Fruit fly (Drosophila melanogaster) whole organism, wandering third instar larva: ENCODE results near the gene CG13062.
A peak's percentile ranks its signal among the peaks of the same experiment; 100 is the strongest.

Experiments
- Abd-B ChIP-seq: fragments of >200 bp; optimal IDR thresholded peaks from 2 replicates; lab custom pipeline; 2017; ENCODE audit warnings: missing biosample characterization, missing genetic modification characterization
- CG9705 ChIP-seq: fragments of 200-800 bp; sonication (Bioruptor generic); optimal IDR thresholded peaks from 2 replicates; lab custom pipeline; 2018; ENCODE audit warnings: missing biosample characterization, mild to moderate bottlenecking, missing genetic modification characterization
- CrebA ChIP-seq: fragments of 200-800 bp; sonication (Bioruptor generic); optimal IDR thresholded peaks from 2 replicates; lab custom pipeline; 2016; ENCODE audit warnings: missing biosample characterization, mild to moderate bottlenecking, missing genetic modification characterization, borderline replicate concordance
- Dfd ChIP-seq: fragments of >200 bp; optimal IDR thresholded peaks from 2 replicates; lab custom pipeline; 2017; ENCODE audit warnings: missing biosample characterization, missing genetic modification characterization
- Dif ChIP-seq: fragments of 200-275, 200-300 bp; sonication (Bioruptor generic); optimal IDR thresholded peaks from 2 replicates; lab custom pipeline; 2018; ENCODE audit warnings: missing biosample characterization, missing genetic modification characterization; ENCODE audit not compliant: partially characterized antibody
- GATAd ChIP-seq: sonication (Bioruptor generic); optimal IDR thresholded peaks from 2 replicates; lab custom pipeline; 2016; ENCODE audit warnings: missing biosample characterization, missing genetic modification characterization
- HLH106 ChIP-seq: fragments of 200-800 bp; optimal IDR thresholded peaks from 3 replicates; lab custom pipeline; 2019; ENCODE audit warnings: missing biosample characterization, mild to moderate bottlenecking, missing genetic modification characterization, moderate library complexity
- Hnf4 ChIP-seq: fragments of 200-800 bp; sonication (Bioruptor generic); optimal IDR thresholded peaks from 2 replicates; lab custom pipeline; 2016; ENCODE audit warnings: missing biosample characterization, mild to moderate bottlenecking, missing genetic modification characterization
- Hr78 ChIP-seq: fragments of >200 bp; optimal IDR thresholded peaks from 2 replicates; lab custom pipeline; 2017; ENCODE audit warnings: missing biosample characterization, missing genetic modification characterization
- Hr83 ChIP-seq: fragments of 200-300 bp; sonication (Bioruptor generic); optimal IDR thresholded peaks from 2 replicates; lab custom pipeline; 2016; ENCODE audit warnings: missing biosample characterization, mild to moderate bottlenecking, missing genetic modification characterization, moderate library complexity; ENCODE audit not compliant: poor library complexity, severe bottlenecking
- Jra ChIP-seq: sonication (Bioruptor generic); optimal IDR thresholded peaks from 2 replicates; lab custom pipeline; 2016; ENCODE audit warnings: missing biosample characterization, missing genetic modification characterization
- Mio ChIP-seq: sonication (Bioruptor generic); optimal IDR thresholded peaks from 2 replicates; lab custom pipeline; 2016; ENCODE audit warnings: missing biosample characterization, missing genetic modification characterization
- Myc ChIP-seq: fragments of >200 bp; optimal IDR thresholded peaks from 2 replicates; lab custom pipeline; 2017
- N ChIP-seq: fragments of >200 bp; optimal IDR thresholded peaks from 2 replicates; lab custom pipeline; 2018; ENCODE audit warnings: missing biosample characterization, missing external identifiers, missing genetic modification characterization
- OdsH ChIP-seq: fragments of 200-800 bp; sonication (Bioruptor generic); optimal IDR thresholded peaks from 2 replicates; lab custom pipeline; 2016; ENCODE audit warnings: missing biosample characterization, mild to moderate bottlenecking, missing genetic modification characterization
- Vsx2 ChIP-seq: fragments of 200-300, 225-300 bp; sonication (Bioruptor generic); optimal IDR thresholded peaks from 2 replicates; lab custom pipeline; 2018; ENCODE audit warnings: missing biosample characterization, missing genetic modification characterization; ENCODE audit not compliant: partially characterized antibody
- br ChIP-seq: fragments of 200-800 bp; sonication (Bioruptor generic); optimal IDR thresholded peaks from 2 replicates; lab custom pipeline; 2016; ENCODE audit warnings: missing biosample characterization, missing genetic modification characterization
- dl ChIP-seq, 2 experiments: fragments of 175-275, 200-275 bp in 1 of 2; fragments of 200-275 bp in 1 of 2; sonication (Bioruptor generic); optimal IDR thresholded peaks; lab custom pipeline; 2018; ENCODE audit warnings: mild to moderate bottlenecking in 2 of 2, missing biosample characterization in 2 of 2, missing genetic modification characterization in 2 of 2, moderate library complexity in 2 of 2; ENCODE audit not compliant: partially characterized antibody in 2 of 2, insufficient read depth in 1 of 2
- dmrt93B ChIP-seq: fragments of 200-800 bp; sonication (Bioruptor generic); optimal IDR thresholded peaks from 2 replicates; lab custom pipeline; 2018; ENCODE audit warnings: missing biosample characterization, mild to moderate bottlenecking, missing genetic modification characterization
- dsf ChIP-seq: sonication (Bioruptor generic); optimal IDR thresholded peaks from 2 replicates; lab custom pipeline; 2016; ENCODE audit warnings: missing biosample characterization, missing genetic modification characterization, borderline replicate concordance
- ey ChIP-seq: fragments of 200-800 bp; sonication (Bioruptor generic); optimal IDR thresholded peaks from 2 replicates; lab custom pipeline; 2016; ENCODE audit warnings: missing biosample characterization, missing genetic modification characterization
- foxo ChIP-seq, 2 experiments: fragments of 200-800 bp; sonication (Bioruptor generic); optimal IDR thresholded peaks; 2 replicates in 1 of 2; 3 replicates in 1 of 2; lab custom pipeline; 2016 to 2017; ENCODE audit warnings: missing biosample characterization in 2 of 2, missing genetic modification characterization in 2 of 2
- fru ChIP-seq: fragments of 200-800 bp; sonication (Bioruptor generic); optimal IDR thresholded peaks from 3 replicates; lab custom pipeline; 2016; ENCODE audit warnings: missing biosample characterization, mild to moderate bottlenecking, missing genetic modification characterization
- h ChIP-seq: fragments of 200-800 bp; sonication (Bioruptor generic); optimal IDR thresholded peaks from 3 replicates; lab custom pipeline; 2016; ENCODE audit warnings: missing biosample characterization, mild to moderate bottlenecking, missing genetic modification characterization
- jim ChIP-seq: fragments of 175-275, 200-325 bp; sonication (Bioruptor generic); optimal IDR thresholded peaks from 2 replicates; lab custom pipeline; 2016; ENCODE audit warnings: missing biosample characterization, mild to moderate bottlenecking, missing genetic modification characterization
- lola ChIP-seq: fragments of >200 bp; optimal IDR thresholded peaks from 2 replicates; lab custom pipeline; 2017; ENCODE audit warnings: missing biosample characterization, missing genetic modification characterization
- pan ChIP-seq: fragments of >200 bp; optimal IDR thresholded peaks from 2 replicates; lab custom pipeline; 2017
- psq ChIP-seq: fragments of 200-800 bp; sonication (Bioruptor generic); optimal IDR thresholded peaks from 3 replicates; lab custom pipeline; 2017; ENCODE audit warnings: missing biosample characterization, mild to moderate bottlenecking, missing genetic modification characterization, moderate library complexity
- rgr ChIP-seq: fragments of 200-800 bp; sonication (Bioruptor generic); optimal IDR thresholded peaks from 3 replicates; lab custom pipeline; 2016; ENCODE audit warnings: missing biosample characterization, mild to moderate bottlenecking, missing genetic modification characterization
- sage ChIP-seq: fragments of 200-800 bp; sonication (Bioruptor generic); optimal IDR thresholded peaks from 2 replicates; lab custom pipeline; 2016; ENCODE audit warnings: missing biosample characterization, mild to moderate bottlenecking, missing genetic modification characterization
- tai ChIP-seq: sonication (Bioruptor generic); optimal IDR thresholded peaks from 2 replicates; lab custom pipeline; 2016; ENCODE audit warnings: missing biosample characterization, missing genetic modification characterization
- woc ChIP-seq: sonication (Bioruptor generic); optimal IDR thresholded peaks from 2 replicates; lab custom pipeline; 2016; ENCODE audit warnings: missing biosample characterization, mild to moderate bottlenecking, missing genetic modification characterization

The CG13062 gene

DNA sequence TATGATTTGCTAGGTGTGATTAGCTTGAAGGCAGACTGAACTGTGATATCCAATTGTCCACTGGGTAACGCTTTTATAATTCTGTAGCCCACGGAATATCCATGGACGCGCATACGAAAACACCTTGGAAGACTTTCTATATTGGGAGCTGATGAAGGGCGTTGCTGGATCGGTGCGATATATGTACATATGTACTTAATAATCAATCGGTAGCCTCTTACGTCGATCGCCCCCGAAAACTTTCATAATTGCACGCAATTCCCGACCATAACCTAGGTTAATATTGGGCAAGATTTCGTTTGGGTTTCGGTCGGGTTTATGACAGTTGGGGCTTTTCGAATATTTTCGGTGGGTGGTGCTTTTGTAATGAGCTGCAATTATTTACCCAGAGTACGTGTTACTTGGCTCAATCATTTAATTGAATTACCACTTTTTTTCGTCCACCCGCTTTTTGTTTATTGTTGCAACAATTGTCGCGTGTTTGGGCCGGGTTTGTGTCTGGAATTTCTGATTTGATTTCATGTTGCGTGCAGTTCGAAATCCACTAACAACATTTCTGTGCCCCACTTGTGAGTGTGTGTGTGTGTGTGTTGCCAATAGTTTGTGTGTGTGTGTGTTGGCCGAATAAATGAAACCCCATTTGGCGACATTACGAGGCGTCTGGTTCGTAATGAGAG, 32.1 kb upstream of the CG13062 start, which contains the start of gene CG13049:
Gene CG13049, minus strand, starts transcription at position 51 of the 677 bp plus-strand sequence.
- no peak for TF ChIP-seq Hr78 (GFP tag; lab: Kevin White, UChicago)
- TF ChIP-seq sage (GFP tag; lab: Kevin White, UChicago), result no peak
- TF ChIP-seq pan (lab: Kevin White, UChicago), result no peak
- peak; percentile 80 for TF ChIP-seq Dfd (GFP tag; lab: Kevin White, UChicago)
- no peak for TF ChIP-seq Mio (GFP tag; lab: Kevin White, UChicago)
- TF ChIP-seq OdsH (GFP tag; lab: Kevin White, UChicago), result no peak
- TF ChIP-seq Myc (lab: Kevin White, UChicago), result no peak

DNA sequence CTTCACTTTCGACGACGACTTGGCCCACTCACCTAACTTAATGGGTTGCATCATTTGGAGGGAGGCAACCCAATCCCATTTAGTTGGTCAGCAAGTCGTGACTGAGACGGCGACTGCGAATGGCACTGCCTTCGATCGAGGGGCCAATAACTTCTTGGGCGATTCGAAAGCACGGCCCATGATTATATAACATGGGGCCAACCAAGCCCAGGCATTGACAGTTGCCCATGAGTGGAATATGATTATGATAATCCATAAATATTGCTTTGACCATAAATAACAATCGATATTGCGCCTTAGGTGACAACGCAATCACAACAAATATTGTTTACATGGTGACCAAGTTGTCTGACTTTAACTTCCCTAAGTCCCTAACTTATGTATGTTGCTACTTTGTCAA, 30.3 kb upstream of the CG13062 start, which contains the start of gene CG13048:
Gene CG13048, minus strand, starts transcription at position 101 of the 400 bp plus-strand sequence.
- TF ChIP-seq jim (GFP tag; lab: Kevin White, UChicago), result no peak
- TF ChIP-seq Vsx2 (GFP tag; lab: Kevin White, UChicago), result no peak
- no peak for TF ChIP-seq dsf (GFP tag; lab: Kevin White, UChicago)
- TF ChIP-seq sage (GFP tag; lab: Kevin White, UChicago), result no peak
- no peak for TF ChIP-seq woc (GFP tag; lab: Kevin White, UChicago)
- no peak for TF ChIP-seq h (GFP tag; lab: Kevin White, UChicago)
- TF ChIP-seq rgr (GFP tag; lab: Kevin White, UChicago), result no peak

DNA sequence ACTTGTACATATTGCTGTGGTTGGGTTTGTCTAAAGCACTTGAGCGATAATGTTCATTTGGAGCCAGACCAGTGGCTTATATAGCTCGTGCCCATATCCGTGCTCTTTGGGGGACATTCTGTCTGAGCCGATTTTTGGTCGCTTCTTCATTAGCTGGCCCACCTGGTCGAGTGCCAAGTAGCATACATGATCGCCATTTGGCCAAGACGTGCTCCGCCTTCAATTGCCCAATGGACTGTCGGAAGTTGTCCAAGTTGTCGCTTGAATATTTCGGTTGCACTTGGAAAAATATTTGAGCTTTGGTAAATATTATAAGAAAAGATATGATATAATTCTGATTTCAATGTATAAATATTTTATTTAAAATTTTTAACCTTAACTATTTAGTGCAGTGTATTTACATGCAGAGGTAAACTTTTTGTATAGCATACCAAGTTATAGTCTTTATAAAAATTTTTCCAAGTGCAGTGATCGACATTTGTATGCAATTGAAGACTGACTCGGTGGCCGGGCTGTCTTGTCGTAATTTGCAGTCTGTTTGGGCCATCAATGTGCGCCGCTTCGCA, 28.7 kb upstream of the CG13062 start, which contains the start of gene CG13047:
Gene CG13047, minus strand, starts transcription at position 51 of the 566 bp plus-strand sequence.
- no peak for TF ChIP-seq Jra (GFP tag; lab: Kevin White, UChicago)
- TF ChIP-seq sage (GFP tag; lab: Kevin White, UChicago), result no peak
- TF ChIP-seq rgr (GFP tag; lab: Kevin White, UChicago), result no peak
- no peak for TF ChIP-seq OdsH (GFP tag; lab: Kevin White, UChicago)
- no peak for TF ChIP-seq br (GFP tag; lab: Kevin White, UChicago)
- TF ChIP-seq Hr83 (GFP tag; lab: Kevin White, UChicago), result no peak
- TF ChIP-seq Myc (lab: Kevin White, UChicago), result no peak
- no peak for TF ChIP-seq tai (GFP tag; lab: Kevin White, UChicago)
- no peak for TF ChIP-seq dmrt93B
- no peak for TF ChIP-seq HLH106 (tag; lab: Kevin White, UChicago)
- TF ChIP-seq, all 38 proteins: peak for 0

DNA sequence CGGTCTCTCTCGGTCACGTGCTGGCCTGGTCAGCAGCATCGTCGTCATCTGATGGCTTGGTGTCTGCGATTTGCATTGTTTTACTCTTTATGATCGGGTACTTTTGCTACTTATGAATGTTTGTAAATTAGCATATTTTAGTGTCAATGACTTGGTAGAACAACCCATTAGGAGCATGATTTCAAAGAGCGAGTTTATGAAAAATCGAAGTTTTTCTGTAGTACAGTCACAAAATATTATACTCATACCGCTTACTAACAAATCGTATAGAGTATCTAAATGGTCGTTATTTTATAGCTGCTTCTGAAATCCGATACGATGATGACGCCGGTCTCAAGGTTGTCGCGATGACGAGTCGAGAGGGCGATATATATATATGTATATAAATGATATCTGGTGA, 27.8 kb upstream of the CG13062 start:
- TF ChIP-seq OdsH (GFP tag; lab: Kevin White, UChicago) (peak; percentile 34), rgr (GFP tag; lab: Kevin White, UChicago) (peak; percentile 51), foxo (GFP tag; optimal IDR thresholded peaks at IDR 0.05; lab: Kevin White, UChicago) (peak in 1 of 2 experiments; percentile 36), fru (GFP tag; lab: Kevin White, UChicago) (peak; percentile 50), lola (GFP tag; lab: Kevin White, UChicago) (no peak), GATAd (no peak), Dif (no peak), HLH106 (tag; lab: Kevin White, UChicago) (peak; percentile 42), ey (GFP tag; lab: Kevin White, UChicago) (peak; percentile 32), dl (GFP tag; optimal IDR thresholded peaks at IDR 0.05; lab: Kevin White, UChicago; ENCODE audit: insufficient read depth in 1 of 2, partially characterized antibody in 2 of 2) (no peak), dsf (GFP tag; lab: Kevin White, UChicago) (no peak), CrebA (GFP tag; lab: Kevin White, UChicago) (no peak), woc (GFP tag; lab: Kevin White, UChicago) (peak; percentile 43), Hnf4 (GFP tag; lab: Kevin White, UChicago) (peak; percentile 13), br (GFP tag; lab: Kevin White, UChicago) (peak; percentile 53), h (GFP tag; lab: Kevin White, UChicago) (peak; percentile 53)

DNA sequence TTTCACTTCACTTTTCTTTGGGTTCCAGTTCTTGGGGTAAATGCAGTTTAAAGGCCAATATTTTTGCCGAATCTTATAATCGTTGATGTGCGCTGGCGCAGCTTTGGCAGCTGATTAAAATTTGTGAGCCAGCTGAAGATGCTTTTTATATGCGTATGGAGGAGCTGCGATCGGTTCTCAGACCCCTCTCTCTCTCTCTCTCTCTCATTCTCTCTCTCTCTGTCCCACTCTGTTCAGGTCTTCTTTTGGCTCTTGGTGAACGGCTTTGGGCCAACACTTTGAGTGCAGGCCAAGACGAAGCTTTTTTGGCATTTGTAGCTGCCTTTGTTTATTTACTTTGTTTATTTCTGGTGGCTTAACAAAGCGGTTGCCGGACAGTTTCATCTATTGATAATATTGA, 25.8 kb upstream of the CG13062 start, which contains the start of gene CG13046:
Gene CG13046, minus strand, starts transcription at position 101 of the 400 bp plus-strand sequence.
- TF ChIP-seq CG9705 (GFP tag; lab: Kevin White, UChicago) (no peak), foxo (GFP tag; optimal IDR thresholded peaks at IDR 0.05; lab: Kevin White, UChicago) (no peak), Abd-B (GFP tag; lab: Kevin White, UChicago) (no peak), Hr78 (GFP tag; lab: Kevin White, UChicago) (no peak), OdsH (GFP tag; lab: Kevin White, UChicago) (no peak), woc (GFP tag; lab: Kevin White, UChicago) (no peak), lola (GFP tag; lab: Kevin White, UChicago) (no peak), jim (GFP tag; lab: Kevin White, UChicago) (no peak), Hnf4 (GFP tag; lab: Kevin White, UChicago) (no peak), Jra (GFP tag; lab: Kevin White, UChicago) (no peak), pan (lab: Kevin White, UChicago) (no peak), Hr83 (GFP tag; lab: Kevin White, UChicago) (no peak), Myc (lab: Kevin White, UChicago) (no peak), psq (GFP tag; lab: Kevin White, UChicago) (no peak), HLH106 (tag; lab: Kevin White, UChicago) (no peak), N (GFP tag; lab: Kevin White, UChicago) (no peak), GATAd (no peak)
